Worm (Caenorhabditis elegans) whole organism, L2 larva: ENCODE data around the gene C16B8.3.

Experiments used
- C34F6.9 ChIP-seq: fragments of 150-350 bp; optimal IDR thresholded peaks from 2 replicates; lab custom pipeline; 2014; ENCODE audit warnings: missing biosample characterization, missing genetic modification characterization
- F13H6.1 ChIP-seq: sonication (generic microtip); optimal IDR thresholded peaks from 2 replicates; lab custom pipeline; 2016; ENCODE audit warnings: missing genetic modification characterization, missing compliant biosample characterization
- R02D3.7 ChIP-seq: fragments of 150-350 bp; optimal IDR thresholded peaks from 2 replicates; lab custom pipeline; 2014; ENCODE audit warnings: missing biosample characterization, missing genetic modification characterization
- ZK546.5 ChIP-seq: sonication (generic microtip); optimal IDR thresholded peaks from 2 replicates; lab custom pipeline; 2017; ENCODE audit warnings: missing biosample characterization, missing genetic modification characterization
- ama-1 ChIP-seq: fragments of 150-350 bp; optimal IDR thresholded peaks from 2 replicates; lab custom pipeline; 2018; ENCODE audit warnings: inconsistent platforms
- blmp-1 ChIP-seq: sonication (generic microtip); optimal IDR thresholded peaks from 2 replicates; lab custom pipeline; 2017; ENCODE audit warnings: missing genetic modification characterization, mild to moderate bottlenecking, missing compliant biosample characterization, antibody characterized with exemption, moderate library complexity; ENCODE audit not compliant: insufficient read depth
- ceh-16 ChIP-seq: fragments of 150-350 bp; optimal IDR thresholded peaks from 2 replicates; lab custom pipeline; 2014; ENCODE audit warnings: missing biosample characterization, missing genetic modification characterization
- ceh-82 ChIP-seq: fragments of 150-350 bp; optimal IDR thresholded peaks from 2 replicates; lab custom pipeline; 2014; ENCODE audit warnings: missing biosample characterization, missing genetic modification characterization
- crh-2 ChIP-seq: sonication (generic microtip); optimal IDR thresholded peaks from 2 replicates; lab custom pipeline; 2017; ENCODE audit warnings: missing biosample characterization, missing genetic modification characterization
- dmd-4 ChIP-seq: sonication (generic microtip); optimal IDR thresholded peaks from 2 replicates; lab custom pipeline; 2017; ENCODE audit warnings: missing biosample characterization, missing genetic modification characterization
- elt-1 ChIP-seq: fragments of 150-350 bp; optimal IDR thresholded peaks from 2 replicates; lab custom pipeline; 2014; ENCODE audit warnings: missing biosample characterization, missing genetic modification characterization
- elt-3 ChIP-seq: sonication (generic microtip); optimal IDR thresholded peaks from 2 replicates; lab custom pipeline; 2017; ENCODE audit warnings: missing biosample characterization, missing genetic modification characterization
- fos-1 ChIP-seq: fragments of 150-350 bp; optimal IDR thresholded peaks from 2 replicates; lab custom pipeline; 2014; ENCODE audit warnings: missing biosample characterization, missing genetic modification characterization
- lin-11 ChIP-seq: fragments of 150-350 bp; sonication (generic microtip); optimal IDR thresholded peaks from 2 replicates; lab custom pipeline; 2014; ENCODE audit warnings: missing biosample characterization, missing genetic modification characterization, inconsistent platforms, mixed read lengths
- lin-13 ChIP-seq: fragments of 150-350 bp; optimal IDR thresholded peaks from 2 replicates; lab custom pipeline; 2014; ENCODE audit warnings: missing biosample characterization, missing genetic modification reagents, missing genetic modification characterization
- lin-39 ChIP-seq: fragments of 150-350 bp; optimal IDR thresholded peaks from 2 replicates; lab custom pipeline; 2014; ENCODE audit warnings: missing biosample characterization, missing genetic modification reagents, missing genetic modification characterization
- lsy-2 ChIP-seq, 2 experiments: fragments of 150-350 bp in 1 of 2; sonication (generic microtip) in 1 of 2; optimal IDR thresholded peaks; 2 replicates each; lab custom pipeline; 2014 to 2017; ENCODE audit warnings: missing biosample characterization in 2 of 2, missing genetic modification characterization in 2 of 2
- mab-5 ChIP-seq: fragments of 150-350 bp; optimal IDR thresholded peaks from 2 replicates; lab custom pipeline; 2014; ENCODE audit warnings: missing biosample characterization, missing genetic modification characterization
- mbf-1 ChIP-seq: sonication (generic microtip); optimal IDR thresholded peaks from 2 replicates; lab custom pipeline; 2017; ENCODE audit warnings: missing biosample characterization, missing genetic modification characterization
- mdl-1 ChIP-seq, 2 experiments: fragments of 150-350 bp in 1 of 2; sonication (generic microtip) in 1 of 2; optimal IDR thresholded peaks; 2 replicates each; lab custom pipeline; 2017; ENCODE audit warnings: missing biosample characterization in 2 of 2, missing genetic modification characterization in 2 of 2
- nhr-10 ChIP-seq: sonication (generic microtip); optimal IDR thresholded peaks from 2 replicates; lab custom pipeline; 2017; ENCODE audit warnings: missing biosample characterization, missing genetic modification characterization
- nhr-11 ChIP-seq: fragments of 150-350 bp; optimal IDR thresholded peaks from 2 replicates; lab custom pipeline; 2014; ENCODE audit warnings: missing biosample characterization, missing genetic modification characterization
- nhr-12 ChIP-seq: fragments of 150-350 bp; optimal IDR thresholded peaks from 2 replicates; lab custom pipeline; 2014; ENCODE audit warnings: missing biosample characterization, missing genetic modification characterization
- nhr-129 ChIP-seq: fragments of 150-350 bp; optimal IDR thresholded peaks from 2 replicates; lab custom pipeline; 2014; ENCODE audit warnings: missing biosample characterization, missing genetic modification characterization
- nhr-23 ChIP-seq: fragments of 150-350 bp; optimal IDR thresholded peaks from 2 replicates; lab custom pipeline; 2014; ENCODE audit warnings: missing biosample characterization, missing genetic modification reagents, missing genetic modification characterization
- nhr-77 ChIP-seq: fragments of 150-350 bp; optimal IDR thresholded peaks from 2 replicates; lab custom pipeline; 2014; ENCODE audit warnings: missing biosample characterization, missing genetic modification characterization
- peb-1 ChIP-seq: fragments of 150-350 bp; optimal IDR thresholded peaks from 2 replicates; lab custom pipeline; 2014; ENCODE audit warnings: missing biosample characterization, missing genetic modification characterization
- sem-4 ChIP-seq: fragments of 150-350 bp; optimal IDR thresholded peaks from 2 replicates; lab custom pipeline; 2014; ENCODE audit warnings: missing biosample characterization, missing genetic modification reagents, missing genetic modification characterization
- sma-9 ChIP-seq, 2 experiments: fragments of 150-350 bp in 1 of 2; sonication (generic microtip) in 1 of 2; optimal IDR thresholded peaks; 2 replicates each; lab custom pipeline; 2014 to 2016; ENCODE audit warnings: missing genetic modification characterization in 2 of 2, mild to moderate bottlenecking in 1 of 2, missing biosample characterization in 1 of 2, missing compliant biosample characterization in 1 of 2, missing genetic modification reagents in 1 of 2, moderate library complexity in 1 of 2
- snpc-4 ChIP-seq: fragments of 150-350 bp; optimal IDR thresholded peaks from 2 replicates; lab custom pipeline; 2014; ENCODE audit warnings: missing biosample characterization, missing genetic modification characterization
- unc-39 ChIP-seq: fragments of 150-350 bp; optimal IDR thresholded peaks from 2 replicates; lab custom pipeline; 2014; ENCODE audit warnings: missing biosample characterization, missing genetic modification characterization
- unc-55 ChIP-seq: fragments of 150-350 bp; sonication (generic microtip); optimal IDR thresholded peaks from 3 replicates; lab custom pipeline; 2014; ENCODE audit warnings: missing biosample characterization, missing genetic modification reagents, missing genetic modification characterization
- unc-62 ChIP-seq: fragments of 150-350 bp; optimal IDR thresholded peaks from 2 replicates; lab custom pipeline; 2014; ENCODE audit warnings: missing biosample characterization, missing genetic modification reagents, missing genetic modification characterization
- zag-1 ChIP-seq: fragments of 150-350 bp; optimal IDR thresholded peaks from 2 replicates; lab custom pipeline; 2014; ENCODE audit warnings: missing biosample characterization, missing genetic modification characterization
- ztf-1 ChIP-seq: fragments of 200-800 bp; sonication (Bioruptor generic); conservative IDR thresholded peaks from 2 replicates; pipeline ENCODE4 v1.3.6; 2022; ENCODE audit warnings: missing genetic modification characterization, missing compliant biosample characterization
- ztf-11 ChIP-seq: sonication (generic microtip); optimal IDR thresholded peaks from 2 replicates; lab custom pipeline; 2017; ENCODE audit warnings: missing biosample characterization, missing genetic modification characterization
- ztf-4 ChIP-seq: fragments of 150-350 bp; optimal IDR thresholded peaks from 2 replicates; lab custom pipeline; 2014; ENCODE audit warnings: missing biosample characterization, missing genetic modification characterization

Gene C16B8.3

DNA sequence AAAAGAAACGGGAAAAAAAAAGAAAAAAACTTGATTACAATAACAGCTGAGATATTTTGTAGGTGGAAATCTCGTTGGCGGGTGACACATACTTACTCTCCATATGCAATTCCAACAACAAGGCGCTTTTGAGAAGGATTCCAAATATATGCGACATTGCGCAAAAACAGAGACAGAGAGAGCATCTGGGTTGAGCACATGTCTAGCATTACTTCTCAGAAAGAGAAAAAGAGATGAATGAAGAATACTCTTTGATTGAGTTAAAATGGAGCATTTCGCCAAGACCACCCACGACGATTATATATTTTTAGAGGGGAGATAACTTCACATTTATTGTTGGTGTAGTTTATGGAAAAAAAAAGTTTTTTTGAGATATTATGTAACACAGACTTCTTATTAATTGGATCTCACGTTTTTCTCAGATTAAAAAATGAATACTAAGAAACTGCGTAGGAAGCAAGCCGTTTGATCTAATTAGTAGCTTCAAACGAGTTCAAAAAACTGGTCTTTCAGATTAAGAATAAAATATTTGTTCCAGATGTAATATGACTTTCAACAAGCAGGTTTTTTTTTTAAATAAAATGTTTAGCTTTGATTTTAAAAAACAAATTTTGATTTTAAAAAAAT is 23.4 kb downstream of the C16B8.3 start:
- TF ChIP-seq nhr-129 (tag; lab: Kevin White, UChicago): peak; percentile 15
- TF ChIP-seq crh-2 (tag; lab: Kevin White, UChicago): peak; percentile 10
- TF ChIP-seq mbf-1 (tag; lab: Kevin White, UChicago): no peak
- TF ChIP-seq blmp-1: no peak
- no peak for TF ChIP-seq nhr-12 (tag; lab: Kevin White, UChicago)
- no peak for TF ChIP-seq ztf-1 (GFP tag; lab: Robert Waterston, UW)
- no peak for TF ChIP-seq dmd-4 (tag; lab: Kevin White, UChicago)
- peak; percentile 2 for TF ChIP-seq sma-9 (GFP tag; optimal IDR thresholded peaks at IDR 0.05; lab: Kevin White, UChicago)
- TF ChIP-seq sma-9 (tag; optimal IDR thresholded peaks at IDR 0.05; lab: Kevin White, UChicago): no peak
- no peak for TF ChIP-seq nhr-23 (tag; lab: Kevin White, UChicago)
- peak; percentile 11 for TF ChIP-seq C34F6.9 (tag; lab: Kevin White, UChicago)
- TF ChIP-seq ztf-4 (tag; lab: Kevin White, UChicago): no peak
- TF ChIP-seq lsy-2 (tag; optimal IDR thresholded peaks at IDR 0.05; lab: Kevin White, UChicago): peak in 1 of 2 experiments; percentile 29
- no peak for TF ChIP-seq mdl-1 (tag; optimal IDR thresholded peaks at IDR 0.05; lab: Kevin White, UChicago)

DNA sequence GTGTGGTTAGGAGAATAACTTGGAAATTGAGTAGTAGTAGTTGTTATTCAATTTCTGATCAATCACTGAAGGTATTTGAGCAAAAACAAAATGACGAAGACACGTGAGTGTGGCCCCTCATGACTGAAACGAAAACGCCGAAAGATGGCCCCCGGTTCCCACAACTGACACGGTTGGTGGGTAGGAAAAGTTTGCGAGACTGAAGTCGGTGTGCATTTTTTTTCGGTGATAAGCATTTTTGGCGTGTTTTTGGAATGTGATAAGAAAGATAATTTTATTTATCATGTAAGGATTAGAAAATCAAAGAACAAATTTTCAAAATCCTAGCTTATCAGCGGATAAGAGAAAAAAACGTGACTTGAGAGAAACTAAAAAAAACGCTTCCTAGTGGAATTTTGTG is 24.4 kb downstream of the C16B8.3 start:
- TF ChIP-seq zag-1: no peak
- no peak for TF ChIP-seq unc-55 (GFP tag; lab: Kevin White, UChicago)
- TF ChIP-seq C34F6.9 (tag; lab: Kevin White, UChicago): peak; percentile 15
- no peak for TF ChIP-seq R02D3.7
- no peak for TF ChIP-seq lin-13 (GFP tag; lab: Kevin White, UChicago)
- TF ChIP-seq nhr-10 (tag; lab: Kevin White, UChicago): no peak
- TF ChIP-seq mab-5: no peak
- TF ChIP-seq sem-4 (tag; lab: Kevin White, UChicago): no peak
- TF ChIP-seq nhr-11 (tag; lab: Kevin White, UChicago): no peak
- no peak for TF ChIP-seq crh-2 (tag; lab: Kevin White, UChicago)
- TF ChIP-seq ZK546.5 (tag; lab: Kevin White, UChicago): no peak
- TF ChIP-seq elt-3 (tag; lab: Kevin White, UChicago): no peak
- TF ChIP-seq mdl-1 (tag; optimal IDR thresholded peaks at IDR 0.05; lab: Kevin White, UChicago): no peak
- no peak for TF ChIP-seq snpc-4 (tag; lab: Kevin White, UChicago)
- peak; percentile 27 for TF ChIP-seq nhr-129 (tag; lab: Kevin White, UChicago)
- TF ChIP-seq fos-1 (tag; lab: Kevin White, UChicago): peak; percentile 41
- TF ChIP-seq, all 48 proteins: peak for 3

DNA sequence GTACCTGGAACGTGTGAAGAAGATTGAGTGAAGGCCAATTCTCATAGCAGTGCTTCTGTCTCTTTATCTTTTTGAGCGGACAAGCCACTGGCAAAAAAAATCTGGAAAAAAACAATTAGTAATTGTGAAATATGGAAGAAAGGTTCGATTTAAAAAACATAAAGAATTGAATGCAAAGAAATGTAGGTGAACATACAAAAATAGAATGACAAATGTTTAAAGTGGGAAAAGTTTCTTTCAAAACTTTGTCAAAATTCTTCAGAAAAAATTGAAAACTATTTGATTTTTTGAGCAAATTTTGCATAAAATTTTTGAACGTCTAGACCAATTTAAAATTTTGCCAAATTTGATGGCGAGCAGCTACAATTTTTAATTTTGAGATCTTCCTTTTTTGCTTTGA is 25.2 kb downstream of the C16B8.3 start, which contains the start of gene ptp-4A2:
Gene ptp-4A2, minus strand, starts transcription at position 101 of the 400 bp plus-strand sequence.
- TF ChIP-seq unc-39 (tag; lab: Kevin White, UChicago): no peak
- TF ChIP-seq peb-1 (tag; lab: Kevin White, UChicago): no peak
- no peak for TF ChIP-seq blmp-1
- TF ChIP-seq ztf-1 (GFP tag; lab: Robert Waterston, UW): no peak
- no peak for TF ChIP-seq mdl-1 (tag; optimal IDR thresholded peaks at IDR 0.05; lab: Kevin White, UChicago)
- no peak for TF ChIP-seq unc-62 (GFP tag; lab: Kevin White, UChicago)
- TF ChIP-seq lsy-2 (tag; optimal IDR thresholded peaks at IDR 0.05; lab: Kevin White, UChicago): no peak
- TF ChIP-seq F13H6.1 (tag; lab: Kevin White, UChicago): no peak
- no peak for TF ChIP-seq sem-4 (tag; lab: Kevin White, UChicago)
- no peak for TF ChIP-seq elt-3 (tag; lab: Kevin White, UChicago)
- no peak for TF ChIP-seq lin-11 (tag; lab: Kevin White, UChicago)
- no peak for TF ChIP-seq ztf-4 (tag; lab: Kevin White, UChicago)
- no peak for TF ChIP-seq lin-39 (tag; lab: Kevin White, UChicago)
- TF ChIP-seq snpc-4 (tag; lab: Kevin White, UChicago): no peak
- no peak for TF ChIP-seq crh-2 (tag; lab: Kevin White, UChicago)
- TF ChIP-seq ztf-11 (tag; lab: Kevin White, UChicago): no peak
- no peak for TF ChIP-seq nhr-129 (tag; lab: Kevin White, UChicago)
- no peak for TF ChIP-seq mbf-1 (tag; lab: Kevin White, UChicago)

DNA sequence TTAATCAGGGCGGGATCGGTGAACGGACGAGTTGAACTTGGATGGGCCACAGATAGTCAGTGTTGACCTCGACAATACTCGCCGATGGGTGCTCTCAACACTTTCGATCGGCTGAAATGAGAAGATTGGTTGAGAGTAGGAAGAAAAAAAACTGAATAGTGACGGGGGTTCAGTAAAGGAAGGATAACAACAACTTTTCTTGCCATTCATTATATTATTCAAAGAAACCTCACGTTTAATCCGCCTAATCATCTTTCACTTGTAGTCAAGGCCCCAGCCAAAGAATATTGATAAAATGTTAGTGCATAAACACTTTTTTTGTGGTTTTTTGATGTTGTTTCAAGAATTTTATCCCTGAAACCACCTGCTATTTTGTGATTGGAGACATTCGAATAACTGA is 26.2 kb downstream of the C16B8.3 start, which contains the start of gene T19D2.13:
Gene T19D2.13, minus strand, starts transcription at position 101 of the 400 bp plus-strand sequence.
- TF ChIP-seq ama-1 (lab: Kevin White, UChicago) (no peak), ceh-82 (tag; lab: Kevin White, UChicago) (no peak), unc-55 (GFP tag; lab: Kevin White, UChicago) (no peak), nhr-77 (tag; lab: Kevin White, UChicago) (no peak), nhr-23 (tag; lab: Kevin White, UChicago) (no peak), mbf-1 (tag; lab: Kevin White, UChicago) (no peak), lsy-2 (tag; optimal IDR thresholded peaks at IDR 0.05; lab: Kevin White, UChicago) (no peak), sem-4 (tag; lab: Kevin White, UChicago) (no peak), ceh-16 (tag; lab: Kevin White, UChicago) (no peak), zag-1 (no peak), unc-62 (GFP tag; lab: Kevin White, UChicago) (no peak), elt-1 (tag; lab: Kevin White, UChicago) (no peak), ztf-4 (tag; lab: Kevin White, UChicago) (no peak), R02D3.7 (no peak)
